Worm (Caenorhabditis elegans) whole organism, L4/young adult: Measurements from ENCODE around the gene H06H21.37.

Source experiments
- W03F9.2 ChIP-seq: fragments of 150-350 bp; optimal IDR thresholded peaks from 2 replicates; lab custom pipeline; 2014; ENCODE audit warnings: missing biosample characterization, missing genetic modification characterization
- dao-5 ChIP-seq: sonication (generic microtip); optimal IDR thresholded peaks from 2 replicates; lab custom pipeline; 2016; ENCODE audit warnings: missing genotype, missing genetic modification characterization, moderate library complexity, missing compliant biosample characterization
- him-1 ChIP-seq: sonication (generic microtip); optimal IDR thresholded peaks from 2 replicates; lab custom pipeline; 2016; ENCODE audit warnings: missing genotype, missing genetic modification reagents, missing genetic modification characterization, missing compliant biosample characterization

- TF ChIP-seq him-1 (tag; lab: Kevin White, UChicago) (no peak), W03F9.2 (tag; lab: Kevin White, UChicago) (no peak), dao-5 (tag; lab: Kevin White, UChicago) (no peak)
Measured at ce11 chrIV:4856195-4856594, 46.4 kb upstream of the H06H21.37 start, which contains the start of gene Y17G9A.2.
